Worm (Caenorhabditis elegans) whole organism, midembryonic: ENCODE measurements around the gene ceh-79.
"Not testable (repeated sequence)": the region's sequence is repeated elsewhere in the genome, so short reads cannot be mapped to it uniquely, and the experiment has no call there.

Source experiments
- T22C8.4 ChIP-seq: fragments of 200-800 bp; sonication (Bioruptor generic); IDR thresholded peaks from 2 replicates; pipeline ENCODE4 v1.3.6; 2022; ENCODE audit warnings: missing genetic modification characterization, missing compliant biosample characterization
- ztf-23 ChIP-seq: fragments of 200-800 bp; sonication (Bioruptor generic); IDR thresholded peaks from 2 replicates; pipeline ENCODE4 v1.3.6; 2022; ENCODE audit warnings: missing genetic modification reagents, missing genetic modification characterization, missing compliant biosample characterization

ce11 chrV:13317247-13317646 lies 15.6 kb downstream of the ceh-79 start:
- not testable (repeated sequence) for TF ChIP-seq ztf-23, T22C8.4 (GFP tag; lab: Robert Waterston, UW)
